Worm (Caenorhabditis elegans) whole organism, L1 larva: ENCODE results near the gene atf-2.

Source experiments
- C04F5.9 ChIP-seq: sonication (generic microtip); optimal IDR thresholded peaks from 2 replicates; lab custom pipeline; 2016; ENCODE audit warnings: missing genetic modification characterization, missing compliant biosample characterization
- C16A3.4 ChIP-seq: fragments of 150-350 bp; optimal IDR thresholded peaks from 2 replicates; lab custom pipeline; 2014; ENCODE audit warnings: missing biosample characterization, missing genetic modification characterization
- F16B12.6 ChIP-seq: fragments of 150-350 bp; optimal IDR thresholded peaks from 2 replicates; lab custom pipeline; 2014; ENCODE audit warnings: missing biosample characterization, missing genetic modification characterization
- aly-2 ChIP-seq: fragments of 150-350 bp; optimal IDR thresholded peaks from 2 replicates; lab custom pipeline; 2014; ENCODE audit warnings: missing biosample characterization, missing genetic modification characterization
- ama-1 ChIP-seq: fragments of 150-350 bp; optimal IDR thresholded peaks from 2 replicates; lab custom pipeline; 2014
- blmp-1 ChIP-seq: fragments of 150-350 bp; optimal IDR thresholded peaks from 2 replicates; lab custom pipeline; 2014; ENCODE audit warnings: missing biosample characterization, missing genetic modification characterization
- ceh-63 ChIP-seq: fragments of 200-800 bp; sonication (Bioruptor generic); optimal IDR thresholded peaks from 2 replicates; lab custom pipeline; 2018; ENCODE audit warnings: mild to moderate bottlenecking, missing genetic modification characterization, missing compliant biosample characterization
- ceh-90 ChIP-seq: sonication (generic microtip); optimal IDR thresholded peaks from 2 replicates; lab custom pipeline; 2016; ENCODE audit warnings: missing genetic modification characterization, missing compliant biosample characterization
- ces-1 ChIP-seq: fragments of 150-350 bp; optimal IDR thresholded peaks from 2 replicates; lab custom pipeline; 2014; ENCODE audit warnings: missing biosample characterization, missing genetic modification reagents, missing genetic modification characterization
- dsc-1 ChIP-seq: sonication (generic microtip); optimal IDR thresholded peaks from 2 replicates; lab custom pipeline; 2016; ENCODE audit warnings: mild to moderate bottlenecking, missing genetic modification characterization, missing compliant biosample characterization
- egl-13 ChIP-seq: sonication (generic microtip); optimal IDR thresholded peaks from 2 replicates; lab custom pipeline; 2016; ENCODE audit warnings: missing genotype, missing genetic modification reagents, missing genetic modification characterization, missing compliant biosample characterization
- egl-27 ChIP-seq, 2 experiments: fragments of 150-350 bp in 1 of 2; sonication (generic microtip); optimal IDR thresholded peaks; 3 replicates each; lab custom pipeline; 2017 to 2018; ENCODE audit warnings: missing biosample characterization in 2 of 2, missing genetic modification characterization in 2 of 2, missing genetic modification reagents in 2 of 2
- elt-2 ChIP-seq: sonication (generic microtip); optimal IDR thresholded peaks from 2 replicates; lab custom pipeline; 2016; ENCODE audit warnings: missing genetic modification characterization, mild to moderate bottlenecking, inconsistent platforms, missing compliant biosample characterization, missing genetic modification reagents
- elt-3 ChIP-seq, 6 experiments: fragments of 150-350 bp in 1 of 6; sonication (generic microtip); optimal IDR thresholded peaks; 2 replicates each; lab custom pipeline; 2017 to 2018; ENCODE audit warnings: missing biosample characterization in 6 of 6, missing genetic modification characterization in 6 of 6, inconsistent platforms in 1 of 6
- fos-1 ChIP-seq: fragments of 150-350 bp; optimal IDR thresholded peaks from 2 replicates; lab custom pipeline; 2014; ENCODE audit warnings: missing biosample characterization, missing genetic modification characterization
- grh-1 ChIP-seq: fragments of 200-800 bp; sonication (Bioruptor generic); IDR thresholded peaks from 2 replicates; pipeline ENCODE4 v1.3.6; 2022; ENCODE audit warnings: missing genetic modification reagents, missing genetic modification characterization, missing compliant biosample characterization
- hlh-17 ChIP-seq: fragments of 200-800 bp; sonication (Bioruptor generic); optimal IDR thresholded peaks from 2 replicates; lab custom pipeline; 2018; ENCODE audit warnings: missing genetic modification characterization, mild to moderate bottlenecking, missing compliant biosample characterization, moderate library complexity, borderline replicate concordance
- hlh-4 ChIP-seq: sonication (generic microtip); optimal IDR thresholded peaks from 2 replicates; lab custom pipeline; 2016; ENCODE audit warnings: mild to moderate bottlenecking, missing genetic modification characterization, missing compliant biosample characterization
- hpl-2 ChIP-seq: fragments of 150-350 bp; optimal IDR thresholded peaks from 2 replicates; lab custom pipeline; 2014; ENCODE audit warnings: missing biosample characterization, missing genetic modification reagents, missing genetic modification characterization
- irx-1 ChIP-seq: sonication (generic microtip); optimal IDR thresholded peaks from 2 replicates; lab custom pipeline; 2016; ENCODE audit warnings: missing genetic modification characterization, missing compliant biosample characterization
- jun-1 ChIP-seq: fragments of 150-350 bp; optimal IDR thresholded peaks from 2 replicates; lab custom pipeline; 2014; ENCODE audit warnings: missing biosample characterization, missing genetic modification reagents, missing genetic modification characterization
- lin-14 ChIP-seq: fragments of 200-800 bp; sonication (Bioruptor generic); optimal IDR thresholded peaks from 2 replicates; lab custom pipeline; 2018; ENCODE audit warnings: mild to moderate bottlenecking, missing genetic modification characterization, moderate library complexity, missing compliant biosample characterization
- lin-39 ChIP-seq: fragments of 150-350 bp; optimal IDR thresholded peaks from 2 replicates; lab custom pipeline; 2014; ENCODE audit warnings: missing biosample characterization, missing genetic modification reagents, missing genetic modification characterization
- lir-3 ChIP-seq: sonication (generic microtip); optimal IDR thresholded peaks from 2 replicates; lab custom pipeline; 2016; ENCODE audit warnings: mild to moderate bottlenecking, missing genetic modification characterization, moderate library complexity, missing compliant biosample characterization; ENCODE audit not compliant: poor library complexity
- lsy-2 ChIP-seq, 2 experiments: fragments of 150-350 bp; optimal IDR thresholded peaks; 2 replicates each; lab custom pipeline; 2014; ENCODE audit warnings: missing biosample characterization in 2 of 2, missing genetic modification characterization in 2 of 2
- mep-1 ChIP-seq: fragments of 150-350 bp; optimal IDR thresholded peaks from 2 replicates; lab custom pipeline; 2014; ENCODE audit warnings: missing biosample characterization, missing genetic modification characterization
- nhr-11 ChIP-seq: fragments of 150-350 bp; optimal IDR thresholded peaks from 2 replicates; lab custom pipeline; 2014; ENCODE audit warnings: missing biosample characterization, missing genetic modification characterization
- nhr-12 ChIP-seq: sonication (generic microtip); optimal IDR thresholded peaks from 2 replicates; lab custom pipeline; 2017; ENCODE audit warnings: missing biosample characterization, missing genetic modification characterization
- nhr-19 ChIP-seq: fragments of 200-800 bp; sonication (Bioruptor generic); conservative IDR thresholded peaks from 2 replicates; pipeline ENCODE4 v1.3.6; 2022; ENCODE audit warnings: missing genetic modification characterization, missing compliant biosample characterization
- nhr-20 ChIP-seq: sonication (generic microtip); optimal IDR thresholded peaks from 2 replicates; lab custom pipeline; 2016; ENCODE audit warnings: mild to moderate bottlenecking, missing genetic modification characterization, missing compliant biosample characterization
- nhr-28 ChIP-seq: fragments of 150-350 bp; optimal IDR thresholded peaks from 2 replicates; lab custom pipeline; 2014; ENCODE audit warnings: missing biosample characterization, missing genetic modification characterization
- nhr-47 ChIP-seq: sonication (generic microtip); optimal IDR thresholded peaks from 2 replicates; lab custom pipeline; 2016; ENCODE audit warnings: mild to moderate bottlenecking, missing genetic modification characterization, moderate library complexity, missing compliant biosample characterization
- nhr-76 ChIP-seq: sonication (generic microtip); optimal IDR thresholded peaks from 2 replicates; lab custom pipeline; 2017; ENCODE audit warnings: missing biosample characterization, missing genetic modification characterization
- nhr-77 ChIP-seq: fragments of 150-350 bp; optimal IDR thresholded peaks from 2 replicates; lab custom pipeline; 2014; ENCODE audit warnings: missing biosample characterization, missing genetic modification characterization
- nhr-84 ChIP-seq: sonication (generic microtip); optimal IDR thresholded peaks from 2 replicates; lab custom pipeline; 2017; ENCODE audit warnings: missing biosample characterization, missing genetic modification characterization
- nhr-85 ChIP-seq: sonication (generic microtip); peaks from one replicate; lab custom pipeline; 2016; ENCODE audit warnings: missing genetic modification characterization, inconsistent platforms, missing compliant biosample characterization
- pag-3 ChIP-seq: sonication (generic microtip); optimal IDR thresholded peaks from 2 replicates; lab custom pipeline; 2017; ENCODE audit warnings: missing genetic modification characterization, mild to moderate bottlenecking, missing compliant biosample characterization, antibody characterized with exemption, borderline replicate concordance; ENCODE audit not compliant: insufficient read depth
- pqm-1 ChIP-seq: sonication (generic microtip); optimal IDR thresholded peaks from 3 replicates; lab custom pipeline; 2017; ENCODE audit warnings: missing biosample characterization, missing genetic modification characterization
- rnt-1 ChIP-seq: sonication (generic microtip); optimal IDR thresholded peaks from 2 replicates; lab custom pipeline; 2016; ENCODE audit warnings: mild to moderate bottlenecking, missing genetic modification characterization, moderate library complexity, missing compliant biosample characterization
- skn-1 ChIP-seq: fragments of 150-350 bp; optimal IDR thresholded peaks from 2 replicates; lab custom pipeline; 2014; ENCODE audit warnings: missing biosample characterization, missing genetic modification characterization
- snpc-4 ChIP-seq: fragments of 150-350 bp; optimal IDR thresholded peaks from 2 replicates; lab custom pipeline; 2014; ENCODE audit warnings: missing biosample characterization, missing genetic modification characterization
- sox-4 ChIP-seq: sonication (generic microtip); optimal IDR thresholded peaks from 2 replicates; lab custom pipeline; 2016; ENCODE audit warnings: missing genetic modification characterization, missing compliant biosample characterization
- sptf-1 ChIP-seq: fragments of 150-350 bp; optimal IDR thresholded peaks from 2 replicates; lab custom pipeline; 2014; ENCODE audit warnings: missing biosample characterization, missing genetic modification characterization
- sup-37 ChIP-seq: fragments of 200-800 bp; sonication (Bioruptor generic); optimal IDR thresholded peaks from 2 replicates; lab custom pipeline; 2018; ENCODE audit warnings: mild to moderate bottlenecking, missing genetic modification characterization, missing compliant biosample characterization
- swsn-7 ChIP-seq: sonication (generic microtip); optimal IDR thresholded peaks from 2 replicates; lab custom pipeline; 2016; ENCODE audit warnings: missing genetic modification characterization, missing compliant biosample characterization
- unc-130 ChIP-seq: fragments of 150-350 bp; optimal IDR thresholded peaks from 2 replicates; lab custom pipeline; 2017; ENCODE audit warnings: missing biosample characterization, missing genetic modification characterization, inconsistent platforms
- unc-86 ChIP-seq: sonication (generic microtip); optimal IDR thresholded peaks from 2 replicates; lab custom pipeline; 2016; ENCODE audit warnings: missing genetic modification characterization, missing compliant biosample characterization
- unc-98 ChIP-seq: fragments of 200-800 bp; sonication (Bioruptor generic); IDR thresholded peaks from 2 replicates; pipeline ENCODE4 v1.3.6; 2022; ENCODE audit warnings: missing genetic modification characterization, missing compliant biosample characterization
- zag-1 ChIP-seq: fragments of 150-350 bp; optimal IDR thresholded peaks from 2 replicates; lab custom pipeline; 2014; ENCODE audit warnings: missing biosample characterization, missing genetic modification characterization
- zip-4 ChIP-seq: fragments of 200-800 bp; sonication (Bioruptor generic); optimal IDR thresholded peaks from 2 replicates; lab custom pipeline; 2018; ENCODE audit warnings: mild to moderate bottlenecking, missing genetic modification characterization, moderate library complexity, missing compliant biosample characterization
- ztf-4 ChIP-seq: fragments of 150-350 bp; optimal IDR thresholded peaks from 2 replicates; lab custom pipeline; 2014; ENCODE audit warnings: missing biosample characterization, missing genetic modification characterization

The atf-2 gene

ce11 chrII:8788752-8789151 lies 37.0 kb downstream of the atf-2 start:
- no peak for TF ChIP-seq unc-130 (tag; lab: Kevin White, UChicago)
- TF ChIP-seq nhr-85 (tag; lab: Kevin White, UChicago) = peak; percentile 64
- TF ChIP-seq, all 84 proteins: peak for 1

- TF ChIP-seq ztf-4 (tag; lab: Kevin White, UChicago) (peak; percentile 81), jun-1 (no peak), aly-2 (tag; lab: Kevin White, UChicago) (peak; percentile 83), nhr-47 (tag; lab: Kevin White, UChicago) (peak; percentile 58), sox-4 (no peak), ces-1 (no peak), nhr-77 (tag; lab: Kevin White, UChicago) (no peak), sptf-1 (no peak), unc-130 (tag; lab: Kevin White, UChicago) (no peak), ceh-63 (no peak), nhr-76 (no peak), nhr-85 (tag; lab: Kevin White, UChicago) (peak; percentile 74), lin-14 (GFP tag; lab: Kevin White, UChicago) (no peak), sup-37 (GFP tag; lab: Kevin White, UChicago) (no peak), ama-1 (lab: Kevin White, UChicago) (peak; percentile 88), snpc-4 (tag; lab: Kevin White, UChicago) (no peak), lin-39 (tag; lab: Kevin White, UChicago) (no peak), rnt-1 (no peak), C16A3.4 (peak; percentile 8), zag-1 (tag; lab: Kevin White, UChicago) (no peak), skn-1 (tag; lab: Kevin White, UChicago) (no peak), F16B12.6 (no peak), pqm-1 (tag; lab: Kevin White, UChicago) (no peak), fos-1 (tag; lab: Kevin White, UChicago) (no peak), hlh-4 (tag; lab: Kevin White, UChicago) (no peak), mep-1 (tag; lab: Kevin White, UChicago) (no peak), hlh-17 (no peak), nhr-11 (tag; lab: Kevin White, UChicago) (no peak), hpl-2 (GFP tag; lab: Kevin White, UChicago) (no peak), irx-1 (tag; lab: Kevin White, UChicago) (peak; percentile 2), unc-86 (tag; lab: Kevin White, UChicago) (no peak), pag-3 (tag; lab: Kevin White, UChicago) (no peak), nhr-84 (tag; lab: Kevin White, UChicago) (no peak), nhr-19 (no peak; the same call in 1 of the 2 replicates), blmp-1 (tag; lab: Kevin White, UChicago) (peak; percentile 9), lsy-2 (tag; optimal IDR thresholded peaks at IDR 0.05; lab: Kevin White, UChicago) (peak; percentile 35 to 38), nhr-12 (tag; lab: Kevin White, UChicago) (no peak), unc-98 (GFP tag; lab: Robert Waterston, UW) (no peak), zip-4 (GFP tag; lab: Kevin White, UChicago) (peak; percentile 9), elt-3 (tag; optimal IDR thresholded peaks at IDR 0.05; lab: Kevin White, UChicago) (no peak), C04F5.9 (no peak), lir-3 (tag; lab: Kevin White, UChicago) (no peak), nhr-20 (peak; percentile 23), egl-13 (tag; lab: Kevin White, UChicago) (no peak), egl-27 (tag; optimal IDR thresholded peaks at IDR 0.05; lab: Kevin White, UChicago) (no peak), dsc-1 (peak; percentile 22), elt-2 (peak; percentile 42), nhr-28 (tag; lab: Kevin White, UChicago) (no peak), ceh-90 (tag; lab: Kevin White, UChicago) (no peak), grh-1 (GFP tag; lab: Robert Waterston, UW) (no peak), swsn-7 (tag; lab: Kevin White, UChicago) (peak; percentile 25)
Measured at ce11 chrII:8789828-8790558, 38.2 kb downstream of the atf-2 start, which contains the start of gene F07H5.13. Gene F07H5.13 (plus strand): TSS chrII:8790557.
